Fruit fly (Drosophila melanogaster): ENCODE results near the gene CG17327.

Gene CG17327

dm6 chr3R:13018995-13019394 lies 21.5 kb upstream of the CG17327 start:
- TF ChIP-seq jim (GFP tag; optimal IDR thresholded peaks at IDR 0.05) (no peak), Hnf4 (GFP tag; optimal IDR thresholded peaks at IDR 0.05) (no peak), lola (GFP tag; optimal IDR thresholded peaks at IDR 0.05) (no peak), br (GFP tag; optimal IDR thresholded peaks at IDR 0.05) (no peak), dsf (GFP tag; optimal IDR thresholded peaks at IDR 0.05; ENCODE audit: borderline replicate concordance) (no peak), CrebA (GFP tag; optimal IDR thresholded peaks at IDR 0.05; ENCODE audit: borderline replicate concordance) (no peak), GATAd (GFP tag; optimal IDR thresholded peaks at IDR 0.05) (no peak), psq (GFP tag; optimal IDR thresholded peaks at IDR 0.05) (no peak), Rel (GFP tag; optimal IDR thresholded peaks at IDR 0.05) (no peak), Rel (tag; optimal IDR thresholded peaks at IDR 0.05) (no peak), Abd-B (GFP tag; optimal IDR thresholded peaks at IDR 0.05) (no peak), pan (optimal IDR thresholded peaks at IDR 0.05) (no peak), sv (GFP tag; optimal IDR thresholded peaks at IDR 0.05) (no peak), foxo (GFP tag; optimal IDR thresholded peaks at IDR 0.05) (no peak), CG9705 (GFP tag; optimal IDR thresholded peaks at IDR 0.05) (no peak), usp (GFP tag; optimal IDR thresholded peaks at IDR 0.05) (no peak), dmrt93B (GFP tag; optimal IDR thresholded peaks at IDR 0.05) (no peak), Myc (optimal IDR thresholded peaks at IDR 0.05) (no peak), HLH106 (tag; optimal IDR thresholded peaks at IDR 0.05) (no peak), Vsx2 (GFP tag; optimal IDR thresholded peaks at IDR 0.05; ENCODE audit: partially characterized antibody) (no peak)

DNA sequence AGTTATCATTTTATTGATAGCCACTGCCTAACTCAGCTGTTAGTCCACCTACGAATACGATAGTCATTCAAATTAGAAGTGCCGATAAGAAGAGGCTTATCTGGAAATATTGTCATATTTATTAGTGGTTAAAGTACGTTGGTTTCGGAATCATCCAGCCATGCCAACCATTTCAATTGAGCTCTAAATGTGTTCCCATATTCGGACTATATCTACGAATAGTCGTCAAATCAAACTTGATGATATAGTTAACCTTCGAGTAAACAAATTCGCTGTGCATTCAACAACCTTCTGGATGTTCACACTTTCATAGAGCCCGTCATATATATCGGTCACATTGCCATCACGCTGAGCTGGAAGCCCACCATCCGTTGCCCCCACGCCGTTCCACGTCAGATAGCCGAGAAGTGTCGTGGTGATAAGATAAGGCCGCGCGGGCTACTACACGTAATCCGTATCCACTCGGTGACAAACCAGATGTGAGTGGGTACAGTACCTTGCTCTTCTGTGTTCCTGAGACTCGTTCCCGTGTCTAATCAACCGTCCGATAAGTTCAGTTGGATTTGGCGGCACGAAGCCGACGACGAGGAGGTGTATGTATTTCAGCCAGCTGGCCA lies 20.9 kb upstream of the CG17327 start:
- no peak for TF ChIP-seq Hnf4 (GFP tag; optimal IDR thresholded peaks at IDR 0.05)
- TF ChIP-seq CrebA (GFP tag; optimal IDR thresholded peaks at IDR 0.05; ENCODE audit: borderline replicate concordance) = no peak
- TF ChIP-seq h (GFP tag; optimal IDR thresholded peaks at IDR 0.05) = peak; percentile 73
- TF ChIP-seq Rel (GFP tag; optimal IDR thresholded peaks at IDR 0.05) = no peak
- TF ChIP-seq Rel (tag; optimal IDR thresholded peaks at IDR 0.05) = peak; percentile 73
- no peak for TF ChIP-seq woc (GFP tag; optimal IDR thresholded peaks at IDR 0.05)

DNA sequence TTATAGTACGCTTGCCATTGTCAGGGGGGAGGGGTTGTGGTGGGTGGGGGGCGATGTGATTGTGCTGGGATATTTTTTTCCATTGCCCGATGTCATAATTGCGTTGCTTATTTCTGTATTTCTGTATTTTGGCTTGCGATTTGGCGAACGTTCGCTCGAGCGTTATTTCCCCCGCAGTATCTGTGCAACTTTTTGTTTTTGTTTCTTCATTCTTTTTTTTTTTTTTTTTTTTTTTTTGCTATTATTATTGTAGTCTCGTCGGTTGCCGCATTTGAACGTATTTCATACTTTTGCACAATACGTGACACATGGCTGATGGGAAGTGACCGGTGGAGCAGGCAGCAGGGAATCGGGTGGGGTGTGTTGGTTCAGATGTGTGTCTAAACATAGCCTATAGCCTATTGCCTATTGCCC lies 20.1 kb upstream of the CG17327 start:
- TF ChIP-seq Rel (GFP tag; optimal IDR thresholded peaks at IDR 0.05) (no peak), Rel (tag; optimal IDR thresholded peaks at IDR 0.05) (peak; percentile 93), h (GFP tag; optimal IDR thresholded peaks at IDR 0.05) (peak; percentile 50), rgr (GFP tag; optimal IDR thresholded peaks at IDR 0.05) (peak; percentile 59), pan (optimal IDR thresholded peaks at IDR 0.05) (no peak)

dm6 chr3R:13015811-13016766 lies 18.6 kb upstream of the CG17327 start:
- TF ChIP-seq dl (GFP tag; optimal IDR thresholded peaks at IDR 0.05; ENCODE audit: insufficient read depth in 1 of 2, partially characterized antibody in 2 of 2) = peak; percentile 60 to 71
- TF ChIP-seq ey (GFP tag; optimal IDR thresholded peaks at IDR 0.05) = peak; percentile 21
- TF ChIP-seq lola (GFP tag; optimal IDR thresholded peaks at IDR 0.05) = no peak
- TF ChIP-seq Hr83 (GFP tag; optimal IDR thresholded peaks at IDR 0.05; ENCODE audit: poor library complexity, severe bottlenecking) = peak; percentile 65
- TF ChIP-seq Myc (optimal IDR thresholded peaks at IDR 0.05) = peak; percentile 96
- no peak for TF ChIP-seq dsf (GFP tag; optimal IDR thresholded peaks at IDR 0.05; ENCODE audit: borderline replicate concordance)
- TF ChIP-seq Dfd (GFP tag; optimal IDR thresholded peaks at IDR 0.05) = no peak
- TF ChIP-seq usp (GFP tag; optimal IDR thresholded peaks at IDR 0.05) = no peak
- peak; percentile 25 for TF ChIP-seq Jra (GFP tag; optimal IDR thresholded peaks at IDR 0.05)
- TF ChIP-seq CG32264 (GFP tag; optimal IDR thresholded peaks at IDR 0.05) = peak; percentile 9
- no peak for TF ChIP-seq Abd-B (GFP tag; optimal IDR thresholded peaks at IDR 0.05)
- no peak for TF ChIP-seq sv (GFP tag; optimal IDR thresholded peaks at IDR 0.05)
- TF ChIP-seq tai (GFP tag; optimal IDR thresholded peaks at IDR 0.05) = peak; percentile 9
- peak; percentile 4 for TF ChIP-seq HLH106 (tag; optimal IDR thresholded peaks at IDR 0.05)
- TF ChIP-seq woc (GFP tag; optimal IDR thresholded peaks at IDR 0.05) = peak; percentile 87
- peak; percentile 69 for TF ChIP-seq psq (GFP tag; optimal IDR thresholded peaks at IDR 0.05)
- peak; percentile 87 for TF ChIP-seq Rel (GFP tag; optimal IDR thresholded peaks at IDR 0.05)
- TF ChIP-seq Rel (tag; optimal IDR thresholded peaks at IDR 0.05) = peak; percentile 73
- TF ChIP-seq sage (GFP tag; optimal IDR thresholded peaks at IDR 0.05) = peak; percentile 46
- TF ChIP-seq dmrt93B (GFP tag; optimal IDR thresholded peaks at IDR 0.05) = no peak
- peak; percentile 62 for TF ChIP-seq fru (GFP tag; optimal IDR thresholded peaks at IDR 0.05)
- TF ChIP-seq N (GFP tag; optimal IDR thresholded peaks at IDR 0.05) = no peak
- TF ChIP-seq OdsH (GFP tag; optimal IDR thresholded peaks at IDR 0.05) = peak; percentile 11
- TF ChIP-seq rgr (GFP tag; optimal IDR thresholded peaks at IDR 0.05) = no peak
- no peak for TF ChIP-seq Hr78 (GFP tag; optimal IDR thresholded peaks at IDR 0.05)
- TF ChIP-seq h (GFP tag; optimal IDR thresholded peaks at IDR 0.05) = peak; percentile 42
- peak; percentile 22 to 72 for TF ChIP-seq foxo (GFP tag; optimal IDR thresholded peaks at IDR 0.05)
- no peak for TF ChIP-seq CG9705 (GFP tag; optimal IDR thresholded peaks at IDR 0.05)
- no peak for TF ChIP-seq GATAd (GFP tag; optimal IDR thresholded peaks at IDR 0.05)
- peak; percentile 16 for TF ChIP-seq Hnf4 (GFP tag; optimal IDR thresholded peaks at IDR 0.05)
- peak; percentile 36 for TF ChIP-seq br (GFP tag; optimal IDR thresholded peaks at IDR 0.05)
- no peak for TF ChIP-seq Sp1 (GFP tag; optimal IDR thresholded peaks at IDR 0.05)
- no peak for TF ChIP-seq Vsx2 (GFP tag; optimal IDR thresholded peaks at IDR 0.05; ENCODE audit: partially characterized antibody)
- no peak for TF ChIP-seq pan (optimal IDR thresholded peaks at IDR 0.05)
- peak; percentile 68 for TF ChIP-seq Dif (GFP tag; optimal IDR thresholded peaks at IDR 0.05; ENCODE audit: partially characterized antibody)
- TF ChIP-seq jim (GFP tag; optimal IDR thresholded peaks at IDR 0.05) = peak; percentile 21
